Fruit fly (Drosophila melanogaster) whole organism, embryonic: Measurements from ENCODE around the gene CG32040.

Source experiments
- Atf6 ChIP-seq: fragments of 200-800 bp; sonication (Bioruptor generic); IDR thresholded peaks from 2 replicates; pipeline ENCODE4 v1.3.6; 2022; ENCODE audit warnings: missing biosample characterization, missing genetic modification characterization
- BEAF-32 ChIP-seq: fragments of 200-800 bp; sonication (Bioruptor generic); optimal IDR thresholded peaks from 3 replicates; lab custom pipeline; 2017; ENCODE audit warnings: missing biosample characterization, missing genetic modification characterization, mild to moderate bottlenecking, moderate library complexity, missing genetic modification reagents
- CG10267 ChIP-seq: fragments of 200-800 bp; sonication (Bioruptor generic); optimal IDR thresholded peaks from 2 replicates; lab custom pipeline; 2018; ENCODE audit warnings: missing biosample characterization, mild to moderate bottlenecking, missing genetic modification characterization, moderate library complexity
- CG12071 ChIP-seq: fragments of 200-800 bp; sonication (Bioruptor generic); optimal IDR thresholded peaks from 3 replicates; lab custom pipeline; 2018; ENCODE audit warnings: missing biosample characterization, mild to moderate bottlenecking, missing genetic modification characterization
- CG13624 ChIP-seq: fragments of 200-800 bp; sonication (Bioruptor generic); optimal IDR thresholded peaks from 2 replicates; lab custom pipeline; 2016; ENCODE audit warnings: missing biosample characterization, missing genetic modification characterization
- CG13775 ChIP-seq: fragments of 200-800 bp; sonication (Bioruptor generic); optimal IDR thresholded peaks from 3 replicates; lab custom pipeline; 2017; ENCODE audit warnings: missing biosample characterization, mild to moderate bottlenecking, missing genetic modification characterization
- CG14860 ChIP-seq: fragments of 200-800 bp; sonication (Bioruptor generic); IDR thresholded peaks from 3 replicates; pipeline ENCODE4 v1.3.6; 2022; ENCODE audit warnings: missing biosample characterization, missing genetic modification characterization; ENCODE audit not compliant: partially characterized antibody
- CG31388 ChIP-seq: fragments of 200-800 bp; sonication (Bioruptor generic); optimal IDR thresholded peaks from 2 replicates; lab custom pipeline; 2016; ENCODE audit warnings: missing biosample characterization, missing genetic modification characterization
- CG3995 ChIP-seq: fragments of 200-800 bp; sonication (Bioruptor generic); optimal IDR thresholded peaks from 3 replicates; lab custom pipeline; 2016; ENCODE audit warnings: missing biosample characterization, missing genetic modification characterization
- CG42726 ChIP-seq: fragments of 200-800 bp; sonication (Bioruptor generic); IDR thresholded peaks from 2 replicates; pipeline ENCODE4 v1.3.6; 2022; ENCODE audit warnings: missing biosample characterization, missing genetic modification characterization; ENCODE audit not compliant: partially characterized antibody
- CG9797 ChIP-seq: fragments of 200-800 bp; sonication (Bioruptor generic); optimal IDR thresholded peaks from 3 replicates; lab custom pipeline; 2018; ENCODE audit warnings: missing biosample characterization, mild to moderate bottlenecking, missing genetic modification characterization
- Camta ChIP-seq: fragments of 200-800 bp; sonication (Bioruptor generic); optimal IDR thresholded peaks from 2 replicates; lab custom pipeline; 2016; ENCODE audit warnings: missing biosample characterization, missing genetic modification characterization
- Dbx ChIP-seq: fragments of 200-800 bp; sonication (Bioruptor generic); IDR thresholded peaks from 3 replicates; pipeline ENCODE4 v1.3.6; 2022; ENCODE audit warnings: missing biosample characterization, missing genetic modification characterization
- Gug ChIP-seq: fragments of 200-800 bp; sonication (Bioruptor generic); IDR thresholded peaks from 4 replicates; pipeline ENCODE4 v1.3.6; 2022; ENCODE audit warnings: missing biosample characterization, missing genetic modification characterization
- Mrtf ChIP-seq: fragments of 200-800 bp; sonication (Bioruptor generic); IDR thresholded peaks from 3 replicates; pipeline ENCODE4 v1.3.6; 2022; ENCODE audit warnings: missing biosample characterization, missing genetic modification characterization
- Myb ChIP-seq: fragments of 200-800 bp; sonication (Bioruptor generic); optimal IDR thresholded peaks from 2 replicates; lab custom pipeline; 2016; ENCODE audit warnings: missing biosample characterization, missing genetic modification characterization
- Pdp1 ChIP-seq, 2 experiments: fragments of 200-800 bp; sonication (Bioruptor generic); optimal IDR thresholded peaks; 3 replicates each; lab custom pipeline; 2016; ENCODE audit warnings: missing biosample characterization in 2 of 2, missing genetic modification characterization in 2 of 2, mild to moderate bottlenecking in 1 of 2, moderate library complexity in 1 of 2
- Scr ChIP-seq: fragments of 200-800 bp; sonication (Bioruptor generic); IDR thresholded peaks from 2 replicates; pipeline ENCODE4 v1.3.6; 2022; ENCODE audit warnings: missing biosample characterization, missing genetic modification characterization; ENCODE audit not compliant: partially characterized antibody
- Vsx1 ChIP-seq: fragments of 200-800 bp; sonication (Bioruptor generic); optimal IDR thresholded peaks from 2 replicates; lab custom pipeline; 2017; ENCODE audit warnings: missing biosample characterization, mild to moderate bottlenecking, missing genetic modification characterization, missing genetic modification reagents
- Xbp1 ChIP-seq: fragments of 200-800 bp; sonication (Bioruptor generic); optimal IDR thresholded peaks from 3 replicates; lab custom pipeline; 2016; ENCODE audit warnings: missing biosample characterization, mild to moderate bottlenecking, missing genetic modification characterization
- amos ChIP-seq: fragments of 200-800 bp; sonication (Bioruptor generic); IDR thresholded peaks from 2 replicates; pipeline ENCODE4 v1.3.6; 2022; ENCODE audit warnings: missing biosample characterization, missing genetic modification characterization; ENCODE audit not compliant: partially characterized antibody
- bbx ChIP-seq: fragments of 200-800 bp; sonication (Bioruptor generic); IDR thresholded peaks from 2 replicates; pipeline ENCODE4 v1.3.6; 2022; ENCODE audit warnings: missing biosample characterization, missing genetic modification characterization; ENCODE audit not compliant: partially characterized antibody
- ci ChIP-seq: fragments of 200-800 bp; sonication (Bioruptor generic); IDR thresholded peaks from 3 replicates; pipeline ENCODE4 v1.3.6; 2022; ENCODE audit warnings: missing biosample characterization, missing genetic modification characterization
- crp ChIP-seq, 2 experiments: fragments of 200-800 bp; sonication (Bioruptor generic); optimal IDR thresholded peaks; 2 replicates in 1 of 2; 3 replicates in 1 of 2; lab custom pipeline; 2017; ENCODE audit warnings: missing biosample characterization in 2 of 2, missing genetic modification characterization in 2 of 2, mild to moderate bottlenecking in 1 of 2, moderate library complexity in 1 of 2
- eve ChIP-seq, 2 experiments: fragments of >200 bp; optimal IDR thresholded peaks; 2 replicates each; lab custom pipeline; 2017; ENCODE audit warnings: missing biosample characterization in 2 of 2, missing genetic modification characterization in 2 of 2
- gem ChIP-seq: fragments of 200-800 bp; sonication (Bioruptor generic); optimal IDR thresholded peaks from 2 replicates; lab custom pipeline; 2019; ENCODE audit warnings: missing biosample characterization, mild to moderate bottlenecking, missing genetic modification characterization, moderate library complexity
- gsb ChIP-seq: fragments of 200-800 bp; sonication (Bioruptor generic); IDR thresholded peaks from 2 replicates; pipeline ENCODE4 v1.3.6; 2022; ENCODE audit warnings: missing biosample characterization, missing genetic modification characterization
- jigr1 ChIP-seq: fragments of 200-800 bp; sonication (Bioruptor generic); IDR thresholded peaks from 3 replicates; pipeline ENCODE4 v1.3.6; 2022; ENCODE audit warnings: missing biosample characterization, missing genetic modification characterization
- jing ChIP-seq: fragments of 200-800 bp; sonication (Bioruptor generic); optimal IDR thresholded peaks from 2 replicates; lab custom pipeline; 2018; ENCODE audit warnings: missing biosample characterization, mild to moderate bottlenecking, missing genetic modification characterization
- lbe ChIP-seq: fragments of 200-800 bp; sonication (Bioruptor generic); optimal IDR thresholded peaks from 2 replicates; lab custom pipeline; 2016; ENCODE audit warnings: missing biosample characterization, mild to moderate bottlenecking, missing genetic modification characterization
- onecut ChIP-seq: fragments of 200-800 bp; sonication (Bioruptor generic); IDR thresholded peaks from 2 replicates; pipeline ENCODE4 v1.3.6; 2022; ENCODE audit warnings: missing biosample characterization, missing genetic modification characterization
- otp ChIP-seq: fragments of 200-800 bp; sonication (Bioruptor generic); IDR thresholded peaks from 3 replicates; pipeline ENCODE4, ENCODE4 v1.3.6; 2022; ENCODE audit warnings: missing biosample characterization, missing genetic modification characterization
- rib ChIP-seq: fragments of 200-800 bp; sonication (Bioruptor generic); IDR thresholded peaks from 2 replicates; pipeline ENCODE4 v1.3.6; 2022; ENCODE audit warnings: missing biosample characterization, missing genetic modification characterization
- sens ChIP-seq: fragments of 200-800 bp; sonication (Bioruptor generic); peaks from one replicate; lab custom pipeline; 2016; ENCODE audit warnings: missing biosample characterization, missing genetic modification characterization
- so ChIP-seq: fragments of 200-800 bp; sonication (Bioruptor generic); IDR thresholded peaks from 3 replicates; pipeline ENCODE4 v1.3.6; 2022; ENCODE audit warnings: missing biosample characterization, missing genetic modification characterization
- sr ChIP-seq: fragments of 200-800 bp; sonication (Bioruptor generic); IDR thresholded peaks from 3 replicates; pipeline ENCODE4 v1.3.6; 2022; ENCODE audit warnings: missing biosample characterization, missing genetic modification characterization
- tin ChIP-seq: fragments of 200-800 bp; sonication (Bioruptor generic); optimal IDR thresholded peaks from 3 replicates; lab custom pipeline; 2016; ENCODE audit warnings: missing biosample characterization, missing genetic modification characterization

Gene CG32040

DNA sequence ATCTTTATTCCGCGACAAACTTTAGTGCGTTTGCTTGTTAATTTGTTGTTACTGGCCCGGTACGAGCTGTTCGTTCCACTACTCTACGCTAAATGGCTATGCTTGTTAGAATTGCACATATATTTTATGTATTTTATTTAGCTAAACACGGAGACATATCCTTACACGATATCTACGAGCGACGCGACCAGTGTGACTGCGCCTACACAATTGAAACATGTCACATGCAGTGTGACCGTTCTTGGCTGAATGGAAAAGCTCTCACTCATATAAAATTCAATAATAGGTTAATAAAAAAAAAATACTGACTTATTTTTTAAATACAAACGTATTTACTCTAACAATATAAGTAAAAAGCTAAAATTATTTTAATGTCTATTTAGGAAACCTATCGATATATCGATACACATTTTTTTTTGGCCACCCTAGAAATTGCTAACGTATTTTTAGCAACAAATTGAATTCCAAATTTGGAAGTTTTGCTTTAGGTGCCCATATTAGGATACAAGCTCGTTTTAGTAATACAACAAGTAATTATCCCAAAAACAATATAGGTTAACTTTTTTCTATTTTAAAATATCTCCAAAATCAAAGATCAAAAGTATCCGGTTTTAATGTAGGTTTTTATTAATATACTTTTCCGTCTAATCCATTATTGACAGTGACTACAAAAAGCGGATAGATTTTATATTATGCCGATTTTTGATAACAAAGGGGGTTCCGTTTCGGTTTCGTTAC lies 45.3 kb downstream of the CG32040 start, which contains the start of gene CG4080 (continued):
- TF ChIP-seq gem (peak; percentile 34), Camta (peak; percentile 16), Myb (GFP tag; lab: Kevin White, UChicago) (peak; percentile 63), sens (peak; percentile 88), CG3995 (GFP tag; lab: Kevin White, UChicago) (no peak), eve (GFP tag; optimal IDR thresholded peaks at IDR 0.05; lab: Kevin White, UChicago) (peak in 1 of 2 experiments; percentile 53), CG10267 (tag; lab: Kevin White, UChicago) (peak; percentile 70), rib (GFP tag; lab: Robert Waterston, UW) (no peak), gsb (GFP tag; lab: Robert Waterston, UW) (no peak), CG12071 (GFP tag; lab: Kevin White, UChicago) (no peak), jing (GFP tag; lab: Kevin White, UChicago) (no peak), Gug (GFP tag; lab: Robert Waterston, UW) (no peak), CG9797 (GFP tag; lab: Kevin White, UChicago) (peak; percentile 96), tin (GFP tag; lab: Kevin White, UChicago) (no peak), CG13775 (GFP tag; lab: Kevin White, UChicago) (peak; percentile 6), amos (GFP tag; lab: Robert Waterston, UW) (peak; percentile 76; the same call in 1 of the 2 replicates), Vsx1 (GFP tag; lab: Kevin White, UChicago) (peak; percentile 44), lbe (GFP tag; lab: Kevin White, UChicago) (peak; percentile 63), ci (GFP tag; lab: Robert Waterston, UW) (no peak), sr (GFP tag; lab: Robert Waterston, UW) (no peak), CG42726 (GFP tag; lab: Robert Waterston, UW) (no peak), Mrtf (GFP tag; lab: Robert Waterston, UW) (no peak), CG14860 (peak; percentile 59), otp (GFP tag; lab: Robert Waterston, UW) (peak; percentile 27; the same call in 1 of the 3 replicates), CG13624 (GFP tag; lab: Kevin White, UChicago) (no peak), Scr (GFP tag; lab: Robert Waterston, UW) (peak; percentile 90), Dbx (GFP tag; lab: Robert Waterston, UW) (peak; percentile 29; the same call in 1 of the 3 replicates), BEAF-32 (GFP tag; lab: Kevin White, UChicago) (peak; percentile 86), so (0 out of 3 replicates have a peak, but pooled peaks have one; percentile 45)
- TF ChIP-seq, all 482 proteins: peak for 166

dm6 chr3L:9399855-9400254 lies 46.0 kb downstream of the CG32040 start:
- TF ChIP-seq onecut = no peak
- TF ChIP-seq crp (GFP tag; optimal IDR thresholded peaks at IDR 0.05; lab: Kevin White, UChicago) = no peak
- no peak for TF ChIP-seq Pdp1 (GFP tag; optimal IDR thresholded peaks at IDR 0.05; lab: Kevin White, UChicago)
- TF ChIP-seq jigr1 (GFP tag; lab: Robert Waterston, UW) = no peak
- TF ChIP-seq CG31388 (GFP tag; lab: Kevin White, UChicago) = no peak
- TF ChIP-seq Xbp1 (GFP tag; lab: Kevin White, UChicago) = no peak
- TF ChIP-seq bbx (GFP tag; lab: Robert Waterston, UW) = 0 out of 2 replicates have a peak, but pooled peaks have one; percentile 9
- 0 out of 2 replicates have a peak, but pooled peaks have one; percentile 30 for TF ChIP-seq Atf6 (GFP tag; lab: Robert Waterston, UW)
